Fruit fly (Drosophila melanogaster) whole organism, pupa: Measurements from ENCODE around the gene CG8562.

Source experiments
- CG10348 ChIP-seq: fragments of 200-800 bp; sonication (Bioruptor generic); IDR thresholded peaks from 2 replicates; pipeline ENCODE4 v1.3.6; 2022; ENCODE audit warnings: missing biosample characterization, missing genetic modification characterization
- CG12605 ChIP-seq: fragments of 200-800 bp; sonication (Bioruptor generic); IDR thresholded peaks from 2 replicates; pipeline ENCODE4 v1.3.6; 2022; ENCODE audit warnings: missing biosample characterization, missing genetic modification characterization
- CG13204 ChIP-seq: fragments of 200-800 bp; sonication (Bioruptor generic); optimal IDR thresholded peaks from 2 replicates; lab custom pipeline; 2018; ENCODE audit warnings: missing biosample characterization, mild to moderate bottlenecking, missing genetic modification characterization, moderate library complexity
- CG14655 ChIP-seq: fragments of 200-800 bp; sonication (Bioruptor generic); optimal IDR thresholded peaks from 3 replicates; lab custom pipeline; 2017; ENCODE audit warnings: mild to moderate bottlenecking, missing biosample characterization, missing genetic modification reagents, missing genetic modification characterization
- CG15710 ChIP-seq: fragments of 200-800 bp; sonication (Bioruptor generic); optimal IDR thresholded peaks from 2 replicates; lab custom pipeline; 2018; ENCODE audit warnings: missing biosample characterization, mild to moderate bottlenecking, missing genetic modification characterization, moderate library complexity
- CG17806 ChIP-seq: fragments of 200-800 bp; sonication (Bioruptor generic); optimal IDR thresholded peaks from 2 replicates; lab custom pipeline; 2018; ENCODE audit warnings: missing biosample characterization, mild to moderate bottlenecking, missing genetic modification characterization, moderate library complexity
- CG32121 ChIP-seq: fragments of 200-800 bp; sonication (Bioruptor generic); IDR thresholded peaks from 2 replicates; pipeline ENCODE4 v1.3.6; 2022; ENCODE audit warnings: missing biosample characterization, missing genetic modification characterization
- CG34367 ChIP-seq: fragments of 200-800 bp; sonication (Bioruptor generic); optimal IDR thresholded peaks from 2 replicates; lab custom pipeline; 2018; ENCODE audit warnings: missing biosample characterization, mild to moderate bottlenecking, missing genetic modification characterization
- CG4496 ChIP-seq: fragments of 200-800 bp; sonication (Bioruptor generic); IDR thresholded peaks from 3 replicates; pipeline ENCODE4 v1.3.6; 2022; ENCODE audit warnings: missing biosample characterization, missing genetic modification characterization
- CG8159 ChIP-seq: fragments of 200-800 bp; sonication (Bioruptor generic); optimal IDR thresholded peaks from 3 replicates; lab custom pipeline; 2018; ENCODE audit warnings: missing biosample characterization, mild to moderate bottlenecking, missing genetic modification characterization, moderate library complexity
- CG8301 ChIP-seq: fragments of 200-800 bp; sonication (Bioruptor generic); optimal IDR thresholded peaks from 2 replicates; lab custom pipeline; 2018; ENCODE audit warnings: missing biosample characterization, mild to moderate bottlenecking, missing genetic modification characterization
- CG9948 ChIP-seq: fragments of 200-800 bp; sonication (Bioruptor generic); optimal IDR thresholded peaks from 2 replicates; lab custom pipeline; 2018; ENCODE audit warnings: missing biosample characterization, mild to moderate bottlenecking, missing genetic modification characterization, moderate library complexity
- D1 ChIP-seq: fragments of 200-800 bp; sonication (Bioruptor generic); optimal IDR thresholded peaks from 2 replicates; lab custom pipeline; 2018; ENCODE audit warnings: missing biosample characterization, mild to moderate bottlenecking, missing genetic modification characterization, moderate library complexity
- EcR ChIP-seq: fragments of 200-800 bp; sonication (Bioruptor generic); optimal IDR thresholded peaks from 3 replicates; lab custom pipeline; 2019; ENCODE audit warnings: missing biosample characterization, missing genetic modification characterization, mild to moderate bottlenecking, moderate library complexity, missing genetic modification reagents
- Ets98B ChIP-seq: fragments of 200-800 bp; sonication (Bioruptor generic); IDR thresholded peaks from 2 replicates; pipeline ENCODE4 v1.3.6; 2022; ENCODE audit warnings: missing biosample characterization, missing genetic modification characterization
- Pif1A ChIP-seq: fragments of 200-800 bp; sonication (Bioruptor generic); optimal IDR thresholded peaks from 3 replicates; lab custom pipeline; 2016; ENCODE audit warnings: missing biosample characterization, missing genetic modification characterization
- Pif1B ChIP-seq: fragments of 200-800 bp; sonication (Bioruptor generic); optimal IDR thresholded peaks from 3 replicates; lab custom pipeline; 2016; ENCODE audit warnings: missing biosample characterization, missing genetic modification characterization
- Snoo ChIP-seq: fragments of 200-800 bp; sonication (Bioruptor generic); optimal IDR thresholded peaks from 3 replicates; lab custom pipeline; 2017; ENCODE audit warnings: missing biosample characterization, mild to moderate bottlenecking, missing genetic modification characterization, inconsistent platforms
- fd96Ca ChIP-seq: fragments of 200-800 bp; sonication (Bioruptor generic); IDR thresholded peaks from 3 replicates; pipeline ENCODE4 v1.3.6; 2022; ENCODE audit warnings: missing biosample characterization, missing genetic modification characterization
- gl ChIP-seq: fragments of 200-800 bp; sonication (Bioruptor generic); optimal IDR thresholded peaks from 2 replicates; lab custom pipeline; 2018; ENCODE audit warnings: missing biosample characterization, mild to moderate bottlenecking, missing genetic modification characterization
- rn ChIP-seq: fragments of 200-800 bp; sonication (Bioruptor generic); IDR thresholded peaks from 2 replicates; pipeline ENCODE4 v1.3.6; 2022; ENCODE audit warnings: missing biosample characterization, missing genetic modification characterization

The CG8562 gene

dm6 chr3L:7390442-7390841 is 7.6 kb upstream of the CG8562 start, which contains the start of gene CG8563:
TSS of gene CG8563 (plus strand) at chr3L:7390742.
- TF ChIP-seq gl (tag; lab: Kevin White, UChicago) (no peak), CG4496 (GFP tag; lab: Robert Waterston, UW) (no peak), CG12605 (no peak), CG32121 (no peak), CG34367 (tag; lab: Kevin White, UChicago) (no peak), Pif1A (GFP tag; lab: Kevin White, UChicago) (no peak), CG17806 (tag; lab: Kevin White, UChicago) (no peak), CG9948 (no peak), Ets98B (GFP tag; lab: Robert Waterston, UW) (no peak), CG10348 (GFP tag; lab: Robert Waterston, UW) (no peak), CG8301 (tag; lab: Kevin White, UChicago) (no peak), CG8159 (tag; lab: Kevin White, UChicago) (no peak)

- TF ChIP-seq CG13204, result no peak
- TF ChIP-seq EcR (GFP tag; lab: Kevin White, UChicago), result no peak
- no peak for TF ChIP-seq CG17806 (tag; lab: Kevin White, UChicago)
- TF ChIP-seq CG9948, result no peak
- TF ChIP-seq gl (tag; lab: Kevin White, UChicago), result no peak
- TF ChIP-seq CG32121, result no peak
- TF ChIP-seq Pif1B (GFP tag; lab: Kevin White, UChicago), result no peak
- no peak for TF ChIP-seq CG8159 (tag; lab: Kevin White, UChicago)
- no peak for TF ChIP-seq CG10348 (GFP tag; lab: Robert Waterston, UW)
- TF ChIP-seq CG12605, result no peak
- no peak for TF ChIP-seq CG14655 (GFP tag; lab: Kevin White, UChicago)
- no peak for TF ChIP-seq rn (GFP tag; lab: Robert Waterston, UW)
- TF ChIP-seq fd96Ca (GFP tag; lab: Robert Waterston, UW), result no peak
- TF ChIP-seq Snoo (tag; lab: Kevin White, UChicago), result no peak
- no peak for TF ChIP-seq D1 (tag; lab: Kevin White, UChicago)
- TF ChIP-seq CG15710, result no peak
- no peak for TF ChIP-seq CG4496 (GFP tag; lab: Robert Waterston, UW)
- no peak for TF ChIP-seq Ets98B (GFP tag; lab: Robert Waterston, UW)
Observed at dm6 chr3L:7396055-7396454, 2.0 kb upstream of the CG8562 start, which contains the start of gene CG32379. TSS of gene CG32379 (plus strand) at chr3L:7396355.

- TF ChIP-seq CG9948 (no peak), CG14655 (GFP tag; lab: Kevin White, UChicago) (no peak), Pif1A (GFP tag; lab: Kevin White, UChicago) (no peak), gl (tag; lab: Kevin White, UChicago) (no peak), Pif1B (GFP tag; lab: Kevin White, UChicago) (no peak), CG10348 (GFP tag; lab: Robert Waterston, UW) (no peak), CG4496 (GFP tag; lab: Robert Waterston, UW) (no peak), fd96Ca (GFP tag; lab: Robert Waterston, UW) (no peak), CG32121 (no peak), Snoo (tag; lab: Kevin White, UChicago) (no peak), CG8159 (tag; lab: Kevin White, UChicago) (no peak), EcR (GFP tag; lab: Kevin White, UChicago) (no peak), CG34367 (tag; lab: Kevin White, UChicago) (no peak), CG12605 (no peak)
Observed at dm6 chr3L:7399770-7400169, 1.7 kb downstream of the CG8562 start, which contains the start of gene CG18417. TSS of gene CG18417 (plus strand) at chr3L:7400070.

dm6 chr3L:7401972-7402371 is 3.9 kb downstream of the CG8562 start:
- no peak for TF ChIP-seq CG12605
- no peak for TF ChIP-seq Snoo (tag; lab: Kevin White, UChicago)
- no peak for TF ChIP-seq CG9948

dm6 chr3L:7404081-7404480 is 6.0 kb downstream of the CG8562 start, which contains the start of gene CG8560:
TSS of gene CG8560 (minus strand) at chr3L:7404181.
- TF ChIP-seq fd96Ca (GFP tag; lab: Robert Waterston, UW), result no peak
- TF ChIP-seq CG9948, result no peak
- TF ChIP-seq Pif1A (GFP tag; lab: Kevin White, UChicago), result no peak

dm6 chr3L:7422578-7422977 is 24.5 kb downstream of the CG8562 start:
- no peak for TF ChIP-seq Pif1B (GFP tag; lab: Kevin White, UChicago)
- TF ChIP-seq CG15710, result no peak
- TF ChIP-seq CG4496 (GFP tag; lab: Robert Waterston, UW), result no peak
- TF ChIP-seq CG12605, result no peak
- TF ChIP-seq CG8159 (tag; lab: Kevin White, UChicago), result no peak
- TF ChIP-seq Snoo (tag; lab: Kevin White, UChicago), result no peak

dm6 chr3L:7423517-7423916 is 25.4 kb downstream of the CG8562 start, which contains the start of gene CG42458:
TSS of gene CG42458 (plus strand) at chr3L:7423827.
- peak; percentile 64; the same call in 1 of the 3 replicates for TF ChIP-seq CG4496 (GFP tag; lab: Robert Waterston, UW)
- no peak for TF ChIP-seq CG15710
- 0 out of 2 replicates have a peak, but pooled peaks have one; percentile 37 for TF ChIP-seq Ets98B (GFP tag; lab: Robert Waterston, UW)
